Worm (Caenorhabditis elegans) whole organism, L1 larva: Measurements from ENCODE around the gene Y57G11C.46.

Experiments used
- C16A3.4 ChIP-seq: fragments of 150-350 bp; optimal IDR thresholded peaks from 2 replicates; lab custom pipeline; 2014; ENCODE audit warnings: missing biosample characterization, missing genetic modification characterization
- C34B4.2 ChIP-seq: sonication (generic microtip); optimal IDR thresholded peaks from 2 replicates; lab custom pipeline; 2017; ENCODE audit warnings: mild to moderate bottlenecking, missing genetic modification characterization, missing compliant biosample characterization
- ama-1 ChIP-seq: fragments of 150-350 bp; optimal IDR thresholded peaks from 2 replicates; lab custom pipeline; 2014
- blmp-1 ChIP-seq: fragments of 150-350 bp; optimal IDR thresholded peaks from 2 replicates; lab custom pipeline; 2014; ENCODE audit warnings: missing biosample characterization, missing genetic modification characterization
- ceh-63 ChIP-seq: fragments of 200-800 bp; sonication (Bioruptor generic); optimal IDR thresholded peaks from 2 replicates; lab custom pipeline; 2018; ENCODE audit warnings: mild to moderate bottlenecking, missing genetic modification characterization, missing compliant biosample characterization
- ceh-88 ChIP-seq: fragments of 200-800 bp; sonication (Bioruptor generic); IDR thresholded peaks from 2 replicates; pipeline ENCODE4 v1.3.6; 2022; ENCODE audit warnings: missing genetic modification characterization, missing compliant biosample characterization
- dpl-1 ChIP-seq, 3 experiments: fragments of 150-350 bp in 2 of 3; sonication (generic microtip) in 1 of 3; optimal IDR thresholded peaks; 2 replicates each; lab custom pipeline; 2014 to 2017; ENCODE audit warnings: missing biosample characterization in 3 of 3, missing genetic modification characterization in 3 of 3, missing genetic modification reagents in 3 of 3
- dsc-1 ChIP-seq: sonication (generic microtip); optimal IDR thresholded peaks from 2 replicates; lab custom pipeline; 2016; ENCODE audit warnings: mild to moderate bottlenecking, missing genetic modification characterization, missing compliant biosample characterization
- efl-1 ChIP-seq, 4 experiments: fragments of 150-350 bp; optimal IDR thresholded peaks in 3 of 4; peaks in 1 of 4; 1 replicate in 1 of 4; 2 replicates in 3 of 4; lab custom pipeline; 2014; ENCODE audit warnings: missing biosample characterization in 2 of 4, missing genetic modification characterization in 2 of 4, missing genetic modification reagents in 2 of 4
- egl-13 ChIP-seq: sonication (generic microtip); optimal IDR thresholded peaks from 2 replicates; lab custom pipeline; 2016; ENCODE audit warnings: missing genotype, missing genetic modification reagents, missing genetic modification characterization, missing compliant biosample characterization
- egl-27 ChIP-seq, 2 experiments: fragments of 150-350 bp in 1 of 2; sonication (generic microtip); optimal IDR thresholded peaks; 3 replicates each; lab custom pipeline; 2017 to 2018; ENCODE audit warnings: missing biosample characterization in 2 of 2, missing genetic modification characterization in 2 of 2, missing genetic modification reagents in 2 of 2
- elt-2 ChIP-seq: sonication (generic microtip); optimal IDR thresholded peaks from 2 replicates; lab custom pipeline; 2016; ENCODE audit warnings: missing genetic modification characterization, mild to moderate bottlenecking, inconsistent platforms, missing compliant biosample characterization, missing genetic modification reagents
- elt-3 ChIP-seq, 6 experiments: fragments of 150-350 bp in 1 of 6; sonication (generic microtip); optimal IDR thresholded peaks; 2 replicates each; lab custom pipeline; 2017 to 2018; ENCODE audit warnings: missing biosample characterization in 6 of 6, missing genetic modification characterization in 6 of 6, inconsistent platforms in 1 of 6
- ets-5 ChIP-seq: fragments of 200-800 bp; sonication (Bioruptor generic); IDR thresholded peaks from 2 replicates; pipeline ENCODE4 v1.3.6; 2022; ENCODE audit warnings: missing genetic modification characterization, missing compliant biosample characterization
- fos-1 ChIP-seq: fragments of 150-350 bp; optimal IDR thresholded peaks from 2 replicates; lab custom pipeline; 2014; ENCODE audit warnings: missing biosample characterization, missing genetic modification characterization
- isw-1 ChIP-seq: fragments of 200-800 bp; sonication (Bioruptor generic); IDR thresholded peaks from 2 replicates; pipeline ENCODE4 v1.3.6; 2022; ENCODE audit warnings: missing genetic modification characterization, missing compliant biosample characterization
- jun-1 ChIP-seq: fragments of 150-350 bp; optimal IDR thresholded peaks from 2 replicates; lab custom pipeline; 2014; ENCODE audit warnings: missing biosample characterization, missing genetic modification reagents, missing genetic modification characterization
- lin-13 ChIP-seq: fragments of 150-350 bp; optimal IDR thresholded peaks from 2 replicates; lab custom pipeline; 2014; ENCODE audit warnings: missing biosample characterization, missing genetic modification reagents, missing genetic modification characterization
- lin-14 ChIP-seq: fragments of 200-800 bp; sonication (Bioruptor generic); optimal IDR thresholded peaks from 2 replicates; lab custom pipeline; 2018; ENCODE audit warnings: mild to moderate bottlenecking, missing genetic modification characterization, moderate library complexity, missing compliant biosample characterization
- lin-35 ChIP-seq, 2 experiments: fragments of 150-350 bp; optimal IDR thresholded peaks; 2 replicates each; lab custom pipeline; 2014; ENCODE audit warnings: missing biosample characterization in 2 of 2, missing genetic modification characterization in 2 of 2, missing genetic modification reagents in 2 of 2
- lsy-2 ChIP-seq, 2 experiments: fragments of 150-350 bp; optimal IDR thresholded peaks; 2 replicates each; lab custom pipeline; 2014; ENCODE audit warnings: missing biosample characterization in 2 of 2, missing genetic modification characterization in 2 of 2
- mab-9 ChIP-seq: fragments of 200-800 bp; sonication (Bioruptor generic); IDR thresholded peaks from 2 replicates; pipeline ENCODE4 v1.3.6; 2022; ENCODE audit warnings: missing genetic modification reagents, missing genetic modification characterization, missing compliant biosample characterization
- nhr-11 ChIP-seq: fragments of 150-350 bp; optimal IDR thresholded peaks from 2 replicates; lab custom pipeline; 2014; ENCODE audit warnings: missing biosample characterization, missing genetic modification characterization
- nhr-20 ChIP-seq: sonication (generic microtip); optimal IDR thresholded peaks from 2 replicates; lab custom pipeline; 2016; ENCODE audit warnings: mild to moderate bottlenecking, missing genetic modification characterization, missing compliant biosample characterization
- nhr-47 ChIP-seq: sonication (generic microtip); optimal IDR thresholded peaks from 2 replicates; lab custom pipeline; 2016; ENCODE audit warnings: mild to moderate bottlenecking, missing genetic modification characterization, moderate library complexity, missing compliant biosample characterization
- nhr-71 ChIP-seq: sonication (generic microtip); optimal IDR thresholded peaks from 2 replicates; lab custom pipeline; 2016; ENCODE audit warnings: mild to moderate bottlenecking, missing genetic modification characterization, moderate library complexity, missing compliant biosample characterization
- nhr-76 ChIP-seq: sonication (generic microtip); optimal IDR thresholded peaks from 2 replicates; lab custom pipeline; 2017; ENCODE audit warnings: missing biosample characterization, missing genetic modification characterization
- nhr-77 ChIP-seq: fragments of 150-350 bp; optimal IDR thresholded peaks from 2 replicates; lab custom pipeline; 2014; ENCODE audit warnings: missing biosample characterization, missing genetic modification characterization
- nhr-84 ChIP-seq: sonication (generic microtip); optimal IDR thresholded peaks from 2 replicates; lab custom pipeline; 2017; ENCODE audit warnings: missing biosample characterization, missing genetic modification characterization
- nhr-85 ChIP-seq: sonication (generic microtip); peaks from one replicate; lab custom pipeline; 2016; ENCODE audit warnings: missing genetic modification characterization, inconsistent platforms, missing compliant biosample characterization
- nhr-90 ChIP-seq: sonication (generic microtip); optimal IDR thresholded peaks from 2 replicates; lab custom pipeline; 2016; ENCODE audit warnings: mild to moderate bottlenecking, missing genetic modification characterization, missing compliant biosample characterization; ENCODE audit not compliant: poor library complexity
- pax-3 ChIP-seq: fragments of 200-800 bp; sonication (Bioruptor generic); optimal IDR thresholded peaks from 2 replicates; lab custom pipeline; 2018; ENCODE audit warnings: mild to moderate bottlenecking, missing genetic modification characterization, moderate library complexity, missing compliant biosample characterization
- pqm-1 ChIP-seq: sonication (generic microtip); optimal IDR thresholded peaks from 3 replicates; lab custom pipeline; 2017; ENCODE audit warnings: missing biosample characterization, missing genetic modification characterization
- rnt-1 ChIP-seq: sonication (generic microtip); optimal IDR thresholded peaks from 2 replicates; lab custom pipeline; 2016; ENCODE audit warnings: mild to moderate bottlenecking, missing genetic modification characterization, moderate library complexity, missing compliant biosample characterization
- skn-1 ChIP-seq: fragments of 150-350 bp; optimal IDR thresholded peaks from 2 replicates; lab custom pipeline; 2014; ENCODE audit warnings: missing biosample characterization, missing genetic modification characterization
- snpc-4 ChIP-seq: fragments of 150-350 bp; optimal IDR thresholded peaks from 2 replicates; lab custom pipeline; 2014; ENCODE audit warnings: missing biosample characterization, missing genetic modification characterization
- snu-23 ChIP-seq: sonication (generic microtip); optimal IDR thresholded peaks from 2 replicates; lab custom pipeline; 2016; ENCODE audit warnings: missing genetic modification characterization, missing compliant biosample characterization
- tbx-2 ChIP-seq: sonication (generic microtip); optimal IDR thresholded peaks from 2 replicates; lab custom pipeline; 2016; ENCODE audit warnings: missing genetic modification characterization, missing compliant biosample characterization
- unc-130 ChIP-seq: fragments of 150-350 bp; optimal IDR thresholded peaks from 2 replicates; lab custom pipeline; 2017; ENCODE audit warnings: missing biosample characterization, missing genetic modification characterization, inconsistent platforms
- unc-30 ChIP-seq: sonication (generic microtip); optimal IDR thresholded peaks from 2 replicates; lab custom pipeline; 2017; ENCODE audit warnings: missing biosample characterization, missing genetic modification characterization
- vab-15 ChIP-seq: sonication (generic microtip); optimal IDR thresholded peaks from 2 replicates; lab custom pipeline; 2017; ENCODE audit warnings: missing genotype, mild to moderate bottlenecking, missing genetic modification characterization, missing compliant biosample characterization
- xbp-1 ChIP-seq: sonication (generic microtip); optimal IDR thresholded peaks from 2 replicates; lab custom pipeline; 2016; ENCODE audit warnings: missing genetic modification characterization, missing compliant biosample characterization
- ztf-4 ChIP-seq: fragments of 150-350 bp; optimal IDR thresholded peaks from 2 replicates; lab custom pipeline; 2014; ENCODE audit warnings: missing biosample characterization, missing genetic modification characterization

The Y57G11C.46 gene

DNA sequence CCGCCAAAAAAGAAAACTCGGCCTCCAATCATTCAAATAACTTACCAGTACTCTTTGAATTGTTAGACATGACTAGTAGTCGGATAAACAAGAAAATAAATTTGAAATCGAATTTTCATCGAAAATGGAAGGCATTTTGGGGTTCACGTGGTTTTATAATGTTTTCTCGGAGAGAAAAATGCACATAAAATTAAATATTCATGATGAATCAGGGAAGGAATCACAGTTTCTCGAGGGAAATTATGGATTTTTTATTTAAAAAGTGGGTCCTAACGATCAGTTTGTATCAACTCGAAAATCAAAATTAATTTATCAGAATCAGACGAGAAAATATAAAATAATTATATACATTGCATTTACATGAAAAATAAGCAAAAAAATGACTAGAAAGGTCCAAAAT, 50.9 kb downstream of the Y57G11C.46 start, which contains the start of gene Y57G11C.5:
TSS of gene Y57G11C.5 (minus strand) at position 101 of the 400 bp plus-strand sequence.
- TF ChIP-seq isw-1 (GFP tag; lab: Robert Waterston, UW) (no peak), snpc-4 (tag; lab: Kevin White, UChicago) (no peak), nhr-84 (tag; lab: Kevin White, UChicago) (no peak), lin-13 (no peak), fos-1 (tag; lab: Kevin White, UChicago) (no peak), unc-130 (tag; lab: Kevin White, UChicago) (no peak), nhr-76 (tag; lab: Kevin White, UChicago) (no peak), nhr-11 (tag; lab: Kevin White, UChicago) (no peak), lin-35 (GFP tag; optimal IDR thresholded peaks at IDR 0.05; lab: Kevin White, UChicago) (no peak)
- TF ChIP-seq, all 84 proteins: peak for 0

DNA sequence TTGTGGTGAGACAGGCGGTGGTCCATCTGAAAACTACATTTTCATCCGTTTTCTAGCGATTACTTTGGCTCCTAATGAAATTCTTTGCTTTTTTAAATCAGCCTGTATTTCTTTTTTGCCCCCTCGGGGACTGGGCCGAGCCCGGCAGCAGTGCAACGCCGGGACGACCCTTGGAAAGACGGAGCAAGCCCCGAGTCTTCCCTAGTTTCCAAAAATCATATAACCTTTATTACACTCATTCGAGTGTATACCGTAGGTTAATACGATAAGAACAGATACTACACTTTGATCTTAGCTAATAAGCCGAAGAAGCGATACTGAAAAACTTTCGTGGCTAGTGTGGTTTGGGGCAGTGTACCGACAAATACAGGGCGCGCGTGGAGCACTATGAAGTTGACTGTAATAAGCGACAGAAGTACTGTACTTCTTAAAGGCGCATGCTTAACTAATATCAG, 51.4 kb downstream of the Y57G11C.46 start:
- TF ChIP-seq pax-3 (tag; lab: Kevin White, UChicago) (no peak), jun-1 (tag; lab: Kevin White, UChicago) (no peak), lsy-2 (tag; optimal IDR thresholded peaks at IDR 0.05; lab: Kevin White, UChicago) (no peak), dpl-1 (GFP tag; optimal IDR thresholded peaks at IDR 0.05; lab: Kevin White, UChicago) (no peak), nhr-77 (tag; lab: Kevin White, UChicago) (no peak), rnt-1 (tag; lab: Kevin White, UChicago) (no peak), elt-2 (tag; lab: Kevin White, UChicago) (no peak), egl-27 (tag; optimal IDR thresholded peaks at IDR 0.05; lab: Kevin White, UChicago) (no peak), xbp-1 (tag; lab: Kevin White, UChicago) (no peak), pqm-1 (tag; lab: Kevin White, UChicago) (no peak)

DNA sequence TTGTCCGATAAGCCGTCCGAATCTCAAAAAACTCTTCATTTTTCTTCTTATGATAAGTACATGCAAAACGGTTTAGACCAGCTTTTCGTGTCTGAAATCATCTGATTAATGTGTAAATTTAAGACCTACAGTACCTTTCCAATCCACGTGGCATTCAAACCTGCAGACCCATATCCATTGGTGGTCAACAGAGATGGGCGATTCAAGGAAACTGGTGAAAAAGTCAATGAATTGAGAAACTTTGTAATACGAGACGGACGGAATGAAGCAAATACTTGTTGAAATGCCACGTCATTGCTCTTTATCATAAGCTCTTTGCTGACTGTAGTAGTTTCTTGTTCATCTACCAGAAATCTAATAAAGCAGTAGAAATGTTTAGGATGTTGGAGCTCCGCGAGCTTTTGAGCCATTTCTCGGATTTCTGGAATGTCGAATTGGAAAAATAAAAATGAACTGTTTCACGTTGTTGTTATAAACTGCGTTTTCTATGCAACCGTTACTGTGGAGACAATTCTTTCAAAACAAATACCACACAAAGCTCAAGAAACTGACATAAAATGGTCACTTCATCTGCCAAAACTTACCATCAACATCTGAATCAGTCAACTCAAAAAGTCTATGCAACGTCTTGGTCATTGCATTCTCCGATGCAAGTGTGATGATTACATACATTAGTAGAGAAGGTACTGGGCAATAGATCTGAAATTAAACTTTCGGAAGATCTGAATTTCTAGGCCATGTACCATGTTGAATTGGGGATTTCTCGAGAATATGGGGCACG, 52.1 kb downstream of the Y57G11C.46 start:
- TF ChIP-seq nhr-71 (tag; lab: Kevin White, UChicago) (peak; percentile 45), efl-1 (optimal IDR thresholded peaks at IDR 0.05; lab: Kevin White, UChicago) (no peak), efl-1 (GFP tag; optimal IDR thresholded peaks at IDR 0.05 in 1 of 2; lab: Kevin White, UChicago) (peak in 1 of 2 experiments; percentile 18), nhr-20 (tag; lab: Kevin White, UChicago) (no peak), ztf-4 (tag; lab: Kevin White, UChicago) (peak; percentile 38), ceh-88 (peak; percentile 16; the same call in 1 of the 2 replicates), lsy-2 (tag; optimal IDR thresholded peaks at IDR 0.05; lab: Kevin White, UChicago) (peak in 1 of 2 experiments; percentile 1), lin-14 (no peak), vab-15 (peak; percentile 46), unc-30 (tag; lab: Kevin White, UChicago) (no peak), C34B4.2 (tag; lab: Kevin White, UChicago) (no peak), ceh-63 (GFP tag; lab: Kevin White, UChicago) (no peak), ama-1 (lab: Kevin White, UChicago) (peak; percentile 79), ets-5 (GFP tag; lab: Robert Waterston, UW) (0 out of 2 replicates have a peak, but pooled peaks have one; percentile 33), rnt-1 (tag; lab: Kevin White, UChicago) (peak; percentile 17), egl-13 (tag; lab: Kevin White, UChicago) (no peak)

DNA sequence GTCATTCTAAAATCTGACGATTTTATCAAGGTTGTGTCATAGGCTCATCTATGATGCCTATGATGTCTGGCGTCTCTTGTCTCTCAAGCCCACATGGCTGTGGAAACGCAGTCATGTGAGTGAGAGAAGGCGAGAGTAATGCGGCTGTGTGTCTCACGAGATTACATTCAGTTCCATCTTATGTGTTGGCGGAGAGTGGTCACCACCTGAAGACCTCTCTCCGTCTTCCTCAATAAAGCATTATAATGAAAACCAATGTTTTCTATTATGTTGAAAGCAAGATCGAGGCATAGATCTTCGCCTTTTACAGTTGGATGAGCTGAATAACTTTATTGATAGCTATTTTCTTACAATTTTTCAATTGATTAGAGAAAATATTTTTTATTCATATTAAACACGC, 52.8 kb downstream of the Y57G11C.46 start:
- peak; percentile 77 for TF ChIP-seq nhr-85 (tag; lab: Kevin White, UChicago)
- TF ChIP-seq snu-23 (GFP tag; lab: Kevin White, UChicago) = peak; percentile 77
- peak; percentile 22 for TF ChIP-seq egl-13 (tag; lab: Kevin White, UChicago)
- peak; percentile 48 for TF ChIP-seq lin-13
- TF ChIP-seq jun-1 (tag; lab: Kevin White, UChicago) = peak; percentile 2
- TF ChIP-seq mab-9 (GFP tag; lab: Robert Waterston, UW) = peak; percentile 44; the same call in 1 of the 2 replicates
- peak; percentile 47 for TF ChIP-seq elt-2 (tag; lab: Kevin White, UChicago)
- peak; percentile 19 to 35 (median 32) for TF ChIP-seq dpl-1 (GFP tag; optimal IDR thresholded peaks at IDR 0.05; lab: Kevin White, UChicago)
- TF ChIP-seq dsc-1 (tag; lab: Kevin White, UChicago) = peak; percentile 39
- peak; percentile 28 for TF ChIP-seq nhr-90 (tag; lab: Kevin White, UChicago)
- TF ChIP-seq elt-3 (tag; optimal IDR thresholded peaks at IDR 0.05; lab: Kevin White, UChicago) = peak in 1 of 6 experiments; percentile 28
- peak; percentile 71 for TF ChIP-seq nhr-47 (tag; lab: Kevin White, UChicago)
- peak; percentile 24 for TF ChIP-seq skn-1 (tag; lab: Kevin White, UChicago)
- peak; percentile 72 for TF ChIP-seq blmp-1 (tag; lab: Kevin White, UChicago)
- TF ChIP-seq lin-14 = peak; percentile 89
- TF ChIP-seq rnt-1 (tag; lab: Kevin White, UChicago) = peak; percentile 57
- peak; percentile 51 for TF ChIP-seq C16A3.4
- peak; percentile 61 for TF ChIP-seq tbx-2
- TF ChIP-seq ama-1 (lab: Kevin White, UChicago) = peak; percentile 57
- peak; percentile 89 for TF ChIP-seq nhr-71 (tag; lab: Kevin White, UChicago)
- peak; percentile 61 to 77 for TF ChIP-seq lsy-2 (tag; optimal IDR thresholded peaks at IDR 0.05; lab: Kevin White, UChicago)
